Worm (Caenorhabditis elegans) whole organism, young adult: ENCODE data around the gene clc-4.

Experiments
- B0035.1 ChIP-seq: sonication (generic microtip); optimal IDR thresholded peaks from 2 replicates; lab custom pipeline; 2016; ENCODE audit warnings: missing genetic modification characterization, mild to moderate bottlenecking, missing compliant biosample characterization, missing genotype, missing genetic modification reagents
- F23B12.7 ChIP-seq: sonication (generic microtip); optimal IDR thresholded peaks from 2 replicates; lab custom pipeline; 2017; ENCODE audit warnings: missing genetic modification characterization, mild to moderate bottlenecking, missing compliant biosample characterization, antibody characterized with exemption, moderate library complexity; ENCODE audit not compliant: insufficient read depth
- F52B5.7 ChIP-seq: sonication (generic microtip); optimal IDR thresholded peaks from 2 replicates; lab custom pipeline; 2016; ENCODE audit warnings: mild to moderate bottlenecking, missing genetic modification characterization, missing compliant biosample characterization
- F57A8.1 ChIP-seq: fragments of 200-800 bp; sonication (Bioruptor generic); optimal IDR thresholded peaks from 2 replicates; lab custom pipeline; 2018; ENCODE audit warnings: mild to moderate bottlenecking, missing genetic modification characterization, moderate library complexity, missing compliant biosample characterization
- F57C9.4 ChIP-seq: sonication (generic microtip); optimal IDR thresholded peaks from 2 replicates; lab custom pipeline; 2017; ENCODE audit warnings: mild to moderate bottlenecking, missing genetic modification characterization, missing compliant biosample characterization
- T07F8.4 ChIP-seq: sonication (generic microtip); optimal IDR thresholded peaks from 2 replicates; lab custom pipeline; 2016; ENCODE audit warnings: mild to moderate bottlenecking, missing genetic modification characterization, moderate library complexity, missing compliant biosample characterization
- T26A5.8 ChIP-seq: sonication (generic microtip); optimal IDR thresholded peaks from 2 replicates; lab custom pipeline; 2016; ENCODE audit warnings: missing genetic modification characterization, missing compliant biosample characterization
- Y53F4B.3 ChIP-seq: fragments of 200-800 bp; sonication (Bioruptor generic); IDR thresholded peaks from 2 replicates; pipeline ENCODE4 v1.3.6; 2022; ENCODE audit warnings: missing genetic modification reagents, missing genetic modification characterization, missing compliant biosample characterization
- Y53G8AR.9 ChIP-seq: fragments of 200-800 bp; sonication (Bioruptor generic); conservative IDR thresholded peaks from 2 replicates; pipeline ENCODE4 v1.3.6; 2022; ENCODE audit warnings: missing genetic modification reagents, missing genetic modification characterization, missing compliant biosample characterization
- Y67H2A.10 ChIP-seq: fragments of 200-800 bp; sonication (Bioruptor generic); conservative IDR thresholded peaks from 2 replicates; pipeline ENCODE4 v1.3.6; 2022; ENCODE audit warnings: missing genetic modification reagents, missing genetic modification characterization, missing compliant biosample characterization
- Y79H2A.3 ChIP-seq: fragments of 200-800 bp; sonication (Bioruptor generic); conservative IDR thresholded peaks from 2 replicates; pipeline ENCODE4 v1.3.6; 2022; ENCODE audit warnings: missing genetic modification reagents, missing genetic modification characterization, missing compliant biosample characterization
- akir-1 ChIP-seq: fragments of 200-800 bp; sonication (Bioruptor generic); optimal IDR thresholded peaks from 2 replicates; lab custom pipeline; 2018; ENCODE audit warnings: mild to moderate bottlenecking, missing genetic modification characterization, moderate library complexity, missing compliant biosample characterization
- ama-1 ChIP-seq, 3 experiments: fragments of 150-350 bp in 1 of 3; sonication (generic microtip) in 2 of 3; optimal IDR thresholded peaks; 2 replicates each; lab custom pipeline; 2014 to 2018; ENCODE audit warnings: missing biosample characterization in 2 of 3, missing genetic modification characterization in 2 of 3, missing genetic modification reagents in 2 of 3
- aptf-2 ChIP-seq: fragments of 200-800 bp; sonication (Bioruptor generic); conservative IDR thresholded peaks from 2 replicates; pipeline ENCODE4 v1.3.6; 2022; ENCODE audit warnings: missing genetic modification reagents, missing genetic modification characterization, missing compliant biosample characterization
- attf-3 ChIP-seq: fragments of 200-800 bp; sonication (Bioruptor generic); conservative IDR thresholded peaks from 2 replicates; pipeline ENCODE4 v1.3.6; 2022; ENCODE audit warnings: missing genetic modification reagents, missing genetic modification characterization, missing compliant biosample characterization
- bed-2 ChIP-seq: fragments of 200-800 bp; sonication (Bioruptor generic); IDR thresholded peaks from 2 replicates; pipeline ENCODE4 v1.3.6; 2022; ENCODE audit warnings: missing genetic modification reagents, missing genetic modification characterization, missing compliant biosample characterization
- ccch-3 ChIP-seq: fragments of 200-800 bp; sonication (Bioruptor generic); optimal IDR thresholded peaks from 2 replicates; lab custom pipeline; 2018; ENCODE audit warnings: mild to moderate bottlenecking, missing genetic modification characterization, missing compliant biosample characterization
- ceh-58 ChIP-seq: fragments of 200-800 bp; sonication (Bioruptor generic); IDR thresholded peaks from 2 replicates; pipeline ENCODE4 v1.3.6; 2022; ENCODE audit warnings: missing genetic modification characterization, missing compliant biosample characterization
- ceh-91 ChIP-seq: fragments of 200-800 bp; sonication (Bioruptor generic); IDR thresholded peaks from 2 replicates; pipeline ENCODE4 v1.3.6; 2022; ENCODE audit warnings: missing genetic modification reagents, missing genetic modification characterization, missing compliant biosample characterization
- egrh-3 ChIP-seq: fragments of 200-800 bp; sonication (Bioruptor generic); IDR thresholded peaks from 2 replicates; pipeline ENCODE4 v1.3.6; 2022; ENCODE audit warnings: missing genetic modification reagents, missing genetic modification characterization, missing compliant biosample characterization
- ets-4 ChIP-seq: fragments of 200-800 bp; sonication (Bioruptor generic); optimal IDR thresholded peaks from 2 replicates; lab custom pipeline; 2018; ENCODE audit warnings: mild to moderate bottlenecking, missing genetic modification characterization, missing compliant biosample characterization
- gei-17 ChIP-seq: fragments of 200-800 bp; sonication (Bioruptor generic); optimal IDR thresholded peaks from 2 replicates; lab custom pipeline; 2018; ENCODE audit warnings: mild to moderate bottlenecking, missing genetic modification characterization, missing compliant biosample characterization
- him-1 ChIP-seq: sonication (generic microtip); optimal IDR thresholded peaks from 2 replicates; lab custom pipeline; 2016; ENCODE audit warnings: missing genotype, missing genetic modification reagents, missing genetic modification characterization, missing compliant biosample characterization
- hlh-12 ChIP-seq: sonication (generic microtip); optimal IDR thresholded peaks from 2 replicates; lab custom pipeline; 2016; ENCODE audit warnings: missing genetic modification characterization, missing compliant biosample characterization
- hmg-20 ChIP-seq: fragments of 200-800 bp; sonication (Bioruptor generic); IDR thresholded peaks from 2 replicates; pipeline ENCODE4 v1.3.6; 2022; ENCODE audit warnings: missing genetic modification reagents, missing genetic modification characterization, missing compliant biosample characterization
- hsf-1 ChIP-seq: fragments of 200-800 bp; sonication (Bioruptor generic); IDR thresholded peaks from 2 replicates; pipeline ENCODE4 v1.3.6; 2022; ENCODE audit warnings: missing genetic modification reagents, missing genetic modification characterization, missing compliant biosample characterization
- let-526 ChIP-seq: fragments of 200-800 bp; sonication (Bioruptor generic); IDR thresholded peaks from 2 replicates; pipeline ENCODE4 v1.3.6; 2022; ENCODE audit warnings: missing genetic modification reagents, missing genetic modification characterization, missing compliant biosample characterization
- madf-10 ChIP-seq: sonication (generic microtip); optimal IDR thresholded peaks from 2 replicates; lab custom pipeline; 2016; ENCODE audit warnings: mild to moderate bottlenecking, missing genetic modification characterization, missing compliant biosample characterization
- madf-8 ChIP-seq: fragments of 200-800 bp; sonication (Bioruptor generic); conservative IDR thresholded peaks from 2 replicates; pipeline ENCODE4 v1.3.6; 2022; ENCODE audit warnings: missing genetic modification reagents, missing genetic modification characterization, missing compliant biosample characterization
- mel-28 ChIP-seq: sonication (generic microtip); optimal IDR thresholded peaks from 2 replicates; lab custom pipeline; 2016; ENCODE audit warnings: borderline replicate concordance, mild to moderate bottlenecking, missing genetic modification characterization, missing compliant biosample characterization
- nhr-27 ChIP-seq: fragments of 200-800 bp; sonication (Bioruptor generic); optimal IDR thresholded peaks from 2 replicates; lab custom pipeline; 2018; ENCODE audit warnings: mild to moderate bottlenecking, missing genetic modification characterization, moderate library complexity, missing compliant biosample characterization
- nhr-80 ChIP-seq: sonication (generic microtip); optimal IDR thresholded peaks from 2 replicates; lab custom pipeline; 2016; ENCODE audit warnings: missing genetic modification characterization, missing compliant biosample characterization
- nhr-90 ChIP-seq: sonication (generic microtip); optimal IDR thresholded peaks from 2 replicates; lab custom pipeline; 2016; ENCODE audit warnings: missing genotype, mild to moderate bottlenecking, missing genetic modification characterization, missing compliant biosample characterization
- pha-4 ChIP-seq: fragments of 150-350 bp; sonication (generic microtip); optimal IDR thresholded peaks from 2 replicates; lab custom pipeline; 2014; ENCODE audit warnings: missing biosample characterization, missing genetic modification reagents, missing genetic modification characterization
- rcor-1 ChIP-seq: fragments of 200-800 bp; sonication (Bioruptor generic); IDR thresholded peaks from 2 replicates; pipeline ENCODE4 v1.3.6; 2022; ENCODE audit warnings: missing genetic modification reagents, missing genetic modification characterization, missing compliant biosample characterization
- rpc-1 ChIP-seq, 2 experiments: fragments of 150-350 bp in 1 of 2; sonication (generic microtip) in 1 of 2; optimal IDR thresholded peaks; 2 replicates each; lab custom pipeline; 2014 to 2018; ENCODE audit warnings: missing biosample characterization in 1 of 2, missing genetic modification characterization in 1 of 2, missing genetic modification reagents in 1 of 2, missing genotype in 1 of 2
- sdz-38 ChIP-seq: sonication (generic microtip); optimal IDR thresholded peaks from 2 replicates; lab custom pipeline; 2016; ENCODE audit warnings: missing genotype, missing genetic modification characterization, missing compliant biosample characterization
- snpc-3.4 ChIP-seq: sonication (generic microtip); optimal IDR thresholded peaks from 2 replicates; lab custom pipeline; 2017; ENCODE audit warnings: missing genetic modification characterization, mild to moderate bottlenecking, missing compliant biosample characterization, antibody characterized with exemption, moderate library complexity, missing genotype, missing genetic modification reagents
- somi-1 ChIP-seq: fragments of 200-800 bp; sonication (Bioruptor generic); optimal IDR thresholded peaks from 2 replicates; lab custom pipeline; 2018; ENCODE audit warnings: mild to moderate bottlenecking, missing genetic modification characterization, missing compliant biosample characterization
- tbp1 ChIP-seq: fragments of 200-800 bp; sonication (Bioruptor generic); optimal IDR thresholded peaks from 2 replicates; lab custom pipeline; 2018; ENCODE audit warnings: mild to moderate bottlenecking, missing genetic modification characterization, missing compliant biosample characterization
- unc-130 ChIP-seq: sonication (generic microtip); optimal IDR thresholded peaks from 2 replicates; lab custom pipeline; 2016; ENCODE audit warnings: missing genetic modification reagents, missing genetic modification characterization, missing compliant biosample characterization
- unc-62 ChIP-seq: fragments of 150-350 bp; optimal IDR thresholded peaks from 2 replicates; lab custom pipeline; 2014; ENCODE audit warnings: missing biosample characterization, missing genetic modification reagents, missing genetic modification characterization
- xnd-1 ChIP-seq: sonication (generic microtip); optimal IDR thresholded peaks from 2 replicates; lab custom pipeline; 2016; ENCODE audit warnings: missing genotype, missing genetic modification reagents, missing genetic modification characterization, missing compliant biosample characterization
- zim-3 ChIP-seq: sonication (generic microtip); optimal IDR thresholded peaks from 2 replicates; lab custom pipeline; 2017; ENCODE audit warnings: mild to moderate bottlenecking, missing genetic modification characterization, moderate library complexity, missing compliant biosample characterization
- ztf-22 ChIP-seq: fragments of 200-800 bp; sonication (Bioruptor generic); optimal IDR thresholded peaks from 2 replicates; lab custom pipeline; 2018; ENCODE audit warnings: mild to moderate bottlenecking, missing genetic modification characterization, moderate library complexity, missing compliant biosample characterization
- ztf-28 ChIP-seq: fragments of 200-800 bp; sonication (Bioruptor generic); IDR thresholded peaks from 2 replicates; pipeline ENCODE4 v1.3.6; 2022; ENCODE audit warnings: missing genetic modification reagents, missing genetic modification characterization, missing compliant biosample characterization
- ztf-3 ChIP-seq: fragments of 200-800 bp; sonication (Bioruptor generic); optimal IDR thresholded peaks from 2 replicates; lab custom pipeline; 2018; ENCODE audit warnings: mild to moderate bottlenecking, missing genetic modification characterization, missing compliant biosample characterization

The clc-4 gene

DNA sequence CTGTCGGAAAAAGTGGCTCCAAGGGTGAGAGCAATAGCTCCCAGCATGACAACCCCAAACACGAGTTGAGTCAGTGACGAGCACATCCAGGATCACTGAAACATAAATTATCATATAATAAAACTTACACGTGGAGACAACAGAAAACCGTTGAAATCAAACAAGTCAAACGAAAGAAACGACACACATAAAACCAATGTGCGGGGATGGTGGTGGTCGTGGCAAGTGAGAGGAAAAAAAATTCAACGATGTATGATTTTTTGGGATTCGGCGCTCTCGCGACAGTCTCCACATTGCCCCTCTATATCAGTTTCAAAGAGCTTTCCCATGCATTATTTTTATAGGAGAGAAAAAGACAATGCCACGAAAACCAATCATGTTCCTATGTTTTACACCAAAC, at the start of gene clc-4:
TSS of gene clc-4 (minus strand) at position 101 of the 400 bp plus-strand sequence.
- TF ChIP-seq hlh-12 (tag; lab: Kevin White, UChicago) (no peak), Y79H2A.3 (GFP tag; lab: Robert Waterston, UW) (no peak), zim-3 (no peak), F57A8.1 (no peak), rcor-1 (no peak), attf-3 (GFP tag; lab: Robert Waterston, UW) (no peak), T07F8.4 (tag; lab: Kevin White, UChicago) (no peak), him-1 (no peak), xnd-1 (tag; lab: Kevin White, UChicago) (no peak), ceh-91 (GFP tag; lab: Robert Waterston, UW) (no peak), nhr-90 (tag; lab: Kevin White, UChicago) (no peak), rpc-1 (optimal IDR thresholded peaks at IDR 0.05; lab: Kevin White, UChicago) (no peak), rpc-1 (tag; optimal IDR thresholded peaks at IDR 0.05; lab: Kevin White, UChicago) (no peak), sdz-38 (no peak), unc-62 (no peak)

DNA sequence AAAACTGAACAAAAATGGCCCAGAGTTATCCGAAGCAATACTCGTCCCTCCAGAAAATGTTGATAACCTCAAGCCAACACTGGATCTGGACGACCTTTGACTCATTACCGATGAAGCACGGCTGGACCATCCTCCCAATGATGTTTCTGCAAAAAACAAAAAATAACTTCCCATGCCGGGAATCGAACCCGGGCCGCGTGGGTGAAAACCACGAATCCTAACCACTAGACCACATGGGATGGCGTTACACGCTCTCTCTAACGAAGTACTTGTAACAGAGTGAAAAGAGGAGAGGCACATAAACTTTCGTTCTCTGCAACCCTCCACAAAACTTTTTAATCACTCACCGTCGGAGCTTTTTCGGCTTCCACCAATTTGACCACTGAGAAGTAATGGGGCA, 37.4 kb upstream of the clc-4 start:
- no peak for TF ChIP-seq F23B12.7 (tag; lab: Kevin White, UChicago)
- TF ChIP-seq T26A5.8, result no peak
- TF ChIP-seq madf-10 (tag; lab: Kevin White, UChicago), result peak; percentile 28
- 0 out of 2 replicates have a peak, but pooled peaks have one; percentile 34 for TF ChIP-seq let-526 (GFP tag; lab: Robert Waterston, UW)
- TF ChIP-seq hmg-20, result peak; percentile 30; the same call in 1 of the 2 replicates
- TF ChIP-seq nhr-80, result no peak
- no peak for TF ChIP-seq mel-28
- no peak for TF ChIP-seq bed-2 (GFP tag; lab: Robert Waterston, UW)
- TF ChIP-seq ceh-91 (GFP tag; lab: Robert Waterston, UW), result 0 out of 2 replicates have a peak, but pooled peaks have one; percentile 23
- peak; percentile 10 for TF ChIP-seq zim-3
- peak; percentile 70 for TF ChIP-seq snpc-3.4 (tag; lab: Kevin White, UChicago)
- TF ChIP-seq gei-17 (GFP tag; lab: Kevin White, UChicago), result peak; percentile 64
- peak; percentile 37 for TF ChIP-seq T07F8.4 (tag; lab: Kevin White, UChicago)
- no peak for TF ChIP-seq ccch-3 (GFP tag; lab: Kevin White, UChicago)
- TF ChIP-seq aptf-2 (GFP tag; lab: Robert Waterston, UW), result no peak
- no peak for TF ChIP-seq madf-8
- TF ChIP-seq unc-130 (GFP tag; lab: Kevin White, UChicago), result no peak
- peak; percentile 67; the same call in 1 of the 2 replicates for TF ChIP-seq ztf-28 (GFP tag; lab: Robert Waterston, UW)
- TF ChIP-seq egrh-3 (GFP tag; lab: Robert Waterston, UW), result peak; percentile 10; the same call in 1 of the 2 replicates
- TF ChIP-seq tbp1 (GFP tag; lab: Kevin White, UChicago), result peak; percentile 98
- no peak for TF ChIP-seq ceh-58 (GFP tag; lab: Robert Waterston, UW)
- TF ChIP-seq F52B5.7 (tag; lab: Kevin White, UChicago), result peak; percentile 74
- TF ChIP-seq somi-1 (GFP tag; lab: Kevin White, UChicago), result peak; percentile 32
- TF ChIP-seq Y53G8AR.9 (GFP tag; lab: Robert Waterston, UW), result 0 out of 2 replicates have a peak, but pooled peaks have one; percentile 67
- TF ChIP-seq ztf-22 (GFP tag; lab: Kevin White, UChicago), result no peak
- TF ChIP-seq akir-1 (GFP tag; lab: Kevin White, UChicago), result no peak
- TF ChIP-seq hlh-12 (tag; lab: Kevin White, UChicago), result peak; percentile 48
- no peak for TF ChIP-seq hsf-1 (GFP tag; lab: Robert Waterston, UW)
- TF ChIP-seq B0035.1 (tag; lab: Kevin White, UChicago), result peak; percentile 14
- no peak for TF ChIP-seq Y67H2A.10 (GFP tag; lab: Robert Waterston, UW)
- no peak for TF ChIP-seq Y53F4B.3 (GFP tag; lab: Robert Waterston, UW)
- no peak for TF ChIP-seq F57C9.4 (tag; lab: Kevin White, UChicago)
- TF ChIP-seq ets-4 (GFP tag; lab: Kevin White, UChicago), result peak; percentile 21
- TF ChIP-seq ama-1 (optimal IDR thresholded peaks at IDR 0.05; lab: Kevin White, UChicago), result no peak
- TF ChIP-seq ama-1 (GFP tag; optimal IDR thresholded peaks at IDR 0.05; lab: Kevin White, UChicago), result peak; percentile 40 to 91
- no peak for TF ChIP-seq pha-4 (tag; lab: Kevin White, UChicago)
- peak; percentile 5 for TF ChIP-seq ztf-3
- no peak for TF ChIP-seq nhr-27 (tag; lab: Kevin White, UChicago)
